Worm (Caenorhabditis elegans): Measurements from ENCODE around the gene gpd-3.
A peak's percentile ranks its signal among the peaks of the same experiment; 100 is the strongest.

gpd-3 gene

DNA sequence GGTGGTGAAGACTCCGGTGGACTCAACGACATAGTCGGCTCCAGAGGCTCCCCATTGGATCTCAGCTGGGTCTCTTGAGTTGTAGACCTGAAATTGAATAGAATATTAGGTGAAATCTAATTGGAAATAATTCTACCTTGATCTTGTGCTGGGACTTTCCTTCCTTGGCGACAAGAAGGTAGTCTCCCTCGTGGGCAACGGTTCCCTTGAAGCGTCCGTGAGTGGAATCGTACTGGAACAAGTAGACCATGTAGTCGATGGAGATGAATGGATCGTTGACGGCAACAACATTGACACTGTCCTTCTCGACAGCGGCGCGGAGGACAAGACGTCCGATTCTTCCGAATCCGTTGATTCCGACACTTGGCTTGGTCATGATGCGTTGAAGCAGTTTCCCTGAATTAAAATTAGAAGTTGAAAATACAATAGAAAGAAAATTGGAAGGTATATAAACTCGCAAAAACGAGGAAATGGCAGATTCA, at the start of gene gpd-3:
Gene gpd-3 (minus strand): TSS at position 396 of the 482 bp plus-strand sequence.
- no peak for TF ChIP-seq ceh-36 (tag; optimal IDR thresholded peaks at IDR 0.05)
- TF ChIP-seq ama-1 (optimal IDR thresholded peaks at IDR 0.05), result no peak
- no peak for TF ChIP-seq F13C5.2 (tag; optimal IDR thresholded peaks at IDR 0.05)
- no peak for TF ChIP-seq scrt-1 (GFP tag; IDR thresholded peaks at IDR 0.05)
- no peak for TF ChIP-seq hmg-4 (GFP tag; optimal IDR thresholded peaks at IDR 0.05)
- TF ChIP-seq pes-1 (GFP tag; IDR thresholded peaks at IDR 0.05), result no peak
- TF ChIP-seq tra-4 (tag; optimal IDR thresholded peaks at IDR 0.05), result no peak
- TF ChIP-seq ets-7 (tag; optimal IDR thresholded peaks at IDR 0.05), result no peak
- no peak for TF ChIP-seq sea-1 (GFP tag; conservative IDR thresholded peaks at IDR 0.05)
- TF ChIP-seq ceh-13 (GFP tag; optimal IDR thresholded peaks at IDR 0.05), result no peak

DNA sequence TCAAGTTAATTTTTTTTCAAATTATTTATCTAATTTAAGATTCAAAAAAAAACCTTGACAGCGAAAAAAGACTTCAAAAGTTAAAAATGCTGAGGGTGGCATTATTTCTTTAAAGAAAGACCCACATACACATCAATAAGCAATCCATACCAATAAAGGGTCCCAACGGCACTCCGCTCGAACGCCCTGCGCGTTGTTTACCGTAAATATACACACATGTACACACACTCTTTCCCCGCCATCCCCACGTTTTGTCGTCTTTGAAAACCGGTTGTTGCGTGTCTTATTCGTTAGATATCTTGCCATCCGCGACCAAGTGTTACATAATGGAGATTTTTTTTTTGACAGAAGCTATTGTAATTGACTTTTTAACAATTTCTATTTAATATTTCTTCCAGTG, 46.4 kb upstream of the gpd-3 start, which contains the start of gene gcc-1:
Gene gcc-1 (plus strand): TSS at position 399 of the 400 bp plus-strand sequence.
- no peak for TF ChIP-seq aly-1 (tag; optimal IDR thresholded peaks at IDR 0.05)
- TF ChIP-seq flt-1 (GFP tag; IDR thresholded peaks at IDR 0.05), result 0 out of 2 replicates have a peak, but pooled peaks have one; percentile 9
- 0 out of 2 replicates have a peak, but pooled peaks have one; percentile 21 for TF ChIP-seq tbx-37 (GFP tag; conservative IDR thresholded peaks at IDR 0.05)

- TF ChIP-seq flt-1 (GFP tag; IDR thresholded peaks at IDR 0.05) (no peak), hnd-1 (tag; optimal IDR thresholded peaks at IDR 0.05) (no peak), hmbx-1 (tag; optimal IDR thresholded peaks at IDR 0.05) (no peak), tra-4 (tag; optimal IDR thresholded peaks at IDR 0.05) (no peak), hmg-4 (GFP tag; optimal IDR thresholded peaks at IDR 0.05) (no peak), ama-1 (optimal IDR thresholded peaks at IDR 0.05) (no peak), tbx-11 (GFP tag; IDR thresholded peaks at IDR 0.05) (no peak), sea-1 (GFP tag; conservative IDR thresholded peaks at IDR 0.05) (no peak), B0310.2 (tag; optimal IDR thresholded peaks at IDR 0.05) (no peak)
Measured at ce11 chrX:3156062-3156791, 43.1 kb upstream of the gpd-3 start.

ce11 chrX:3155111-3155843, 42.1 kb upstream of the gpd-3 start:
- no peak for TF ChIP-seq hmg-4 (GFP tag; optimal IDR thresholded peaks at IDR 0.05)
- no peak for TF ChIP-seq ceh-36 (tag; optimal IDR thresholded peaks at IDR 0.05)
- no peak for TF ChIP-seq tra-4 (tag; optimal IDR thresholded peaks at IDR 0.05)
- TF ChIP-seq hnd-1 (tag; optimal IDR thresholded peaks at IDR 0.05), result no peak

DNA sequence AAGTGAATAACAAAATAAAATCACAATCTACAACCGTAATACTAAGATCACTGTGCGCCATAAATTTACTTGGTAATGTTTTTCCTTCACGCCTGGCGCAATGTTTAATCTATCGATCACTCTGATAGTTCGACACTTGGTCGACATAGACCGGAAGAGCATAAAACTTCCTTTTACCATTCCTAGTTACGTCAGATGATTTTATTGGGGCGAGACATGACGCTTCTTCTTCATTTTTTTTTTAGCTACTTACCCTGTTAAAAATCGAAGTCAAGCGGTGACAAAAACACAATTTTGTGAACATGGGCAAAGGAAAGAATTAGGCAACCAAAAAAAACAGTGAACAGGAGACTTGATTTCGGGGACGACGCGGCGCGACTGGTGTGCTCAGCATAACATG, 41.4 kb upstream of the gpd-3 start:
- TF ChIP-seq tra-4 (tag; optimal IDR thresholded peaks at IDR 0.05) (no peak), ceh-36 (tag; optimal IDR thresholded peaks at IDR 0.05) (no peak)

DNA sequence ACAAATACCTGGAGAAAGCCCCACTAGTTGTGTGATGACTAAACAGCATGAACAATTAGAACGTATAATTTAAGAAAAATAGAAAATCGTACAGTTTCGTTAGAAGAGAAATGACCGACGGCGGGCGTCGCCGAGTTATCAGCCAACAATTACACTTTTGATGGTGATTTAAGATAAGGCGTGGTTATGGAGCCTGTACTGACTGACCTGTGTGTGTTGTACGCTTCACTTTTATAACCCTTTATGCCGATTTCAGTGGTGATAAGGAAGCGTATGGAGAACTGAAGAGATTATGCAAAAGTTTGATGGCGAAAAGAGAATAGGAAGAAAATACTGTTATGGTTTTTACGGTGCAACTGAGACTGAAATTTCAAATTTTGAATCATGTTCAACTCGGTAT, 40.0 kb upstream of the gpd-3 start:
- TF ChIP-seq hmbx-1 (tag; optimal IDR thresholded peaks at IDR 0.05) (no peak), F13C5.2 (tag; optimal IDR thresholded peaks at IDR 0.05) (no peak), scrt-1 (GFP tag; IDR thresholded peaks at IDR 0.05) (no peak), tbx-11 (GFP tag; IDR thresholded peaks at IDR 0.05) (no peak), tbx-37 (GFP tag; conservative IDR thresholded peaks at IDR 0.05) (no peak), ceh-36 (tag; optimal IDR thresholded peaks at IDR 0.05) (no peak), aly-1 (tag; optimal IDR thresholded peaks at IDR 0.05) (no peak), hnd-1 (tag; optimal IDR thresholded peaks at IDR 0.05) (no peak), pes-1 (GFP tag; IDR thresholded peaks at IDR 0.05) (no peak), hmg-4 (GFP tag; optimal IDR thresholded peaks at IDR 0.05) (no peak), B0310.2 (tag; optimal IDR thresholded peaks at IDR 0.05) (no peak), ceh-13 (GFP tag; optimal IDR thresholded peaks at IDR 0.05) (no peak), tra-4 (tag; optimal IDR thresholded peaks at IDR 0.05) (no peak), flt-1 (GFP tag; IDR thresholded peaks at IDR 0.05) (no peak), ama-1 (optimal IDR thresholded peaks at IDR 0.05) (no peak)

DNA sequence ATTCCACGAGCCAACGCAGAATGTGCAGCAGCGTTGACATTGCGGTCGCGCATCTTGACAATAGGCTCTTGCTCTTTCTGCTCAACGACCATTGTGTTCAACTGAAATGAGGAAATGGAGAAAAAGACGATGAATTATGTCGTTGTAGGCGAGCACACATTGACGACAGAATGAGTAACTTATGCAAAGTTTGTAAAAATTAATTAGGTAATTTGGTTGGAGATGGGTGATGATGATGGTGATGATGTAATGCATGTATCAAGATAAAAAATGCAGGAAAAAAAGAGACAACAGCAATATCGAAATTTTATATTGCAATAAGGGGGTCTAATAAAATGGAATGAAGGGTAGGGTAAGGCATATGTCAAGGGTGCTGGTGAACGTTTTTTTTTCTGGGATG, 39.2 kb upstream of the gpd-3 start, which contains the start of gene bbln-1:
Gene bbln-1 (minus strand): TSS at position 101 of the 400 bp plus-strand sequence.
- TF ChIP-seq hmg-4 (GFP tag; optimal IDR thresholded peaks at IDR 0.05), result no peak
- TF ChIP-seq hmbx-1 (tag; optimal IDR thresholded peaks at IDR 0.05), result no peak
- no peak for TF ChIP-seq pes-1 (GFP tag; IDR thresholded peaks at IDR 0.05)
- TF ChIP-seq ceh-36 (tag; optimal IDR thresholded peaks at IDR 0.05), result no peak
- TF ChIP-seq tbx-11 (GFP tag; IDR thresholded peaks at IDR 0.05), result no peak
- TF ChIP-seq tbx-37 (GFP tag; conservative IDR thresholded peaks at IDR 0.05), result no peak
- no peak for TF ChIP-seq B0310.2 (tag; optimal IDR thresholded peaks at IDR 0.05)
- no peak for TF ChIP-seq sea-1 (GFP tag; conservative IDR thresholded peaks at IDR 0.05)
- TF ChIP-seq tra-4 (tag; optimal IDR thresholded peaks at IDR 0.05), result no peak
- TF ChIP-seq ets-7 (tag; optimal IDR thresholded peaks at IDR 0.05), result no peak
- no peak for TF ChIP-seq ama-1 (optimal IDR thresholded peaks at IDR 0.05)
- TF ChIP-seq aly-1 (tag; optimal IDR thresholded peaks at IDR 0.05), result no peak
- no peak for TF ChIP-seq scrt-1 (GFP tag; IDR thresholded peaks at IDR 0.05)
- no peak for TF ChIP-seq hnd-1 (tag; optimal IDR thresholded peaks at IDR 0.05)

- TF ChIP-seq hmg-4 (GFP tag; optimal IDR thresholded peaks at IDR 0.05) (no peak), ceh-36 (tag; optimal IDR thresholded peaks at IDR 0.05) (no peak), tbx-37 (GFP tag; conservative IDR thresholded peaks at IDR 0.05) (no peak), F13C5.2 (tag; optimal IDR thresholded peaks at IDR 0.05) (no peak), sea-1 (GFP tag; conservative IDR thresholded peaks at IDR 0.05) (no peak), scrt-1 (GFP tag; IDR thresholded peaks at IDR 0.05) (no peak), hnd-1 (tag; optimal IDR thresholded peaks at IDR 0.05) (no peak), aly-1 (tag; optimal IDR thresholded peaks at IDR 0.05) (no peak), ets-7 (tag; optimal IDR thresholded peaks at IDR 0.05) (no peak), ceh-13 (GFP tag; optimal IDR thresholded peaks at IDR 0.05) (no peak)
Measured at ce11 chrX:3145265-3145664, 32.1 kb upstream of the gpd-3 start, which contains the start of gene C15C7.4. C15C7.4 (plus strand) TSS chrX:3145565.
